Worm (Caenorhabditis elegans): ENCODE measurements around the gene ZK354.3.

DNA sequence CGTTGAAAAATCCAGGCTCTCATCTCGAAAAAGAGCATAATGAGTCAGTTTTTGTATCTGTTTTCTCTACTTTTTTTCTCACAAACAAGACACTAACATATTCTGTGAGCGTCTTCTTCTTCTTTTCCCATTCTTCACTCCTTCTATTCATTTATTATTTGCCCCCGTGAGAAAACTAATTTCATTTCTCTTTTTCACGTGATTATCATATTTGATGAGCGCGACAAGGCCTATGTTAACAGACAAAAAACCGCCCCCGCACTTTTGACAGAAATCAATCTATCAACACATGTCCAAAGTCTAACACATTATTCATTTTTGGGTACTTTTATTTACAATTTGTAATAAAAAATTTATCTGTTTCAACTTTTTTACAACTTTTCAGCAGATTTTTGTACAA lies 27.8 kb downstream of the ZK354.3 start:
- TF ChIP-seq W03F9.2 (tag; optimal IDR thresholded peaks at IDR 0.05) (no peak), him-1 (tag; optimal IDR thresholded peaks at IDR 0.05) (no peak), dao-5 (tag; optimal IDR thresholded peaks at IDR 0.05) (no peak)

All from whole organism, L4/young adult.